Worm (Caenorhabditis elegans) whole organism, late embryonic: Measurements from ENCODE around the gene dod-22.

Source experiments
- ceh-34 ChIP-seq: sonication (generic microtip); optimal IDR thresholded peaks from 2 replicates; lab custom pipeline; 2016; ENCODE audit warnings: mild to moderate bottlenecking, missing genetic modification characterization, missing compliant biosample characterization
- ceh-45 ChIP-seq: fragments of 200-800 bp; sonication (Bioruptor generic); IDR thresholded peaks from 2 replicates; pipeline ENCODE4 v1.3.6; 2022; ENCODE audit warnings: missing genetic modification reagents, missing genetic modification characterization, missing compliant biosample characterization
- gmeb-2 ChIP-seq: sonication (generic microtip); optimal IDR thresholded peaks from 2 replicates; lab custom pipeline; 2016; ENCODE audit warnings: missing genetic modification characterization, inconsistent platforms, missing compliant biosample characterization
- hlh-30 ChIP-seq: sonication (generic microtip); optimal IDR thresholded peaks from 2 replicates; lab custom pipeline; 2017; ENCODE audit warnings: antibody characterized with exemption, missing genetic modification characterization, missing compliant biosample characterization; ENCODE audit not compliant: insufficient read depth
- hlh-6 ChIP-seq: sonication (generic microtip); optimal IDR thresholded peaks from 2 replicates; lab custom pipeline; 2016; ENCODE audit warnings: missing genotype, missing genetic modification characterization, missing compliant biosample characterization
- lin-11 ChIP-seq: fragments of 200-800 bp; sonication (Bioruptor generic); optimal IDR thresholded peaks from 2 replicates; lab custom pipeline; 2018; ENCODE audit warnings: mild to moderate bottlenecking, missing genetic modification characterization, missing compliant biosample characterization
- nfya-1 ChIP-seq: sonication (generic microtip); optimal IDR thresholded peaks from 2 replicates; lab custom pipeline; 2017; ENCODE audit warnings: missing genetic modification characterization, mild to moderate bottlenecking, missing compliant biosample characterization, antibody characterized with exemption, moderate library complexity
- pag-3 ChIP-seq: sonication (generic microtip); optimal IDR thresholded peaks from 2 replicates; lab custom pipeline; 2016; ENCODE audit warnings: missing compliant biosample characterization, missing genetic modification characterization, borderline replicate concordance
- sdc-2 ChIP-seq: sonication (generic microtip); optimal IDR thresholded peaks from 2 replicates; lab custom pipeline; 2016; ENCODE audit warnings: missing genotype, missing genetic modification characterization, missing compliant biosample characterization
- tbx-2 ChIP-seq: sonication (generic microtip); optimal IDR thresholded peaks from 2 replicates; lab custom pipeline; 2016; ENCODE audit warnings: missing genetic modification characterization, missing compliant biosample characterization
- zip-5 ChIP-seq: sonication (generic microtip); optimal IDR thresholded peaks from 2 replicates; lab custom pipeline; 2016; ENCODE audit warnings: missing genetic modification characterization, missing compliant biosample characterization

DNA sequence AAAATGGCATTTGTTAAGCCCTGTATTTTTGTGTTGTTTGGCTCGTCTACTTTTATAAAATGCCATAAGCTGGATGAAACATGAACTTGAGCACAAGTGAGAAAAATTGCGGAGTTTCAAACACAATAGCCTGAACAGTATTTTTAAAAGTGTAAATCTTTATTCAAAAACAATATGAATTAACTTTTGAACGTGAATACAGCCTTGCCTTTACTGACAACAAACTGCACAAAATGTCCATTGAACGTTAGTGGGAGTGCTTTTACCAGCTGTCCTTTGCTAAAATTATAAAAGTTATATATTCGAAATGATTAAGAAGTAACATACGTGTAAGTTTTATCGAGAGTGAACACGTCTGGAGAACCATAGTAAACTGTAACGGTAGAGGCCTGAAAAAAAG lies 2.1 kb downstream of the dod-22 start:
- TF ChIP-seq nfya-1 (tag; lab: Kevin White, UChicago) (no peak), sdc-2 (tag; lab: Kevin White, UChicago) (no peak), ceh-34 (tag; lab: Kevin White, UChicago) (no peak), lin-11 (no peak), zip-5 (tag; lab: Kevin White, UChicago) (no peak), hlh-6 (tag; lab: Kevin White, UChicago) (no peak), tbx-2 (tag; lab: Kevin White, UChicago) (no peak), pag-3 (no peak), ceh-45 (no peak), gmeb-2 (tag; lab: Kevin White, UChicago) (no peak), hlh-30 (no peak)
